Worm (Caenorhabditis elegans) whole organism, young adult: Measurements from ENCODE around the gene F58F12.1.

Source experiments
- B0261.1 ChIP-seq: sonication (generic microtip); optimal IDR thresholded peaks from 2 replicates; lab custom pipeline; 2016; ENCODE audit warnings: mild to moderate bottlenecking, missing genetic modification characterization, moderate library complexity, missing compliant biosample characterization
- F10E7.11 ChIP-seq: sonication (generic microtip); optimal IDR thresholded peaks from 2 replicates; lab custom pipeline; 2017; ENCODE audit warnings: mild to moderate bottlenecking, missing genetic modification characterization, moderate library complexity, missing compliant biosample characterization
- F23B12.7 ChIP-seq: sonication (generic microtip); optimal IDR thresholded peaks from 2 replicates; lab custom pipeline; 2017; ENCODE audit warnings: missing genetic modification characterization, mild to moderate bottlenecking, missing compliant biosample characterization, antibody characterized with exemption, moderate library complexity; ENCODE audit not compliant: insufficient read depth
- F52B5.7 ChIP-seq: sonication (generic microtip); optimal IDR thresholded peaks from 2 replicates; lab custom pipeline; 2016; ENCODE audit warnings: mild to moderate bottlenecking, missing genetic modification characterization, missing compliant biosample characterization
- F57A8.1 ChIP-seq: fragments of 200-800 bp; sonication (Bioruptor generic); optimal IDR thresholded peaks from 2 replicates; lab custom pipeline; 2018; ENCODE audit warnings: mild to moderate bottlenecking, missing genetic modification characterization, moderate library complexity, missing compliant biosample characterization
- F57C9.4 ChIP-seq: sonication (generic microtip); optimal IDR thresholded peaks from 2 replicates; lab custom pipeline; 2017; ENCODE audit warnings: mild to moderate bottlenecking, missing genetic modification characterization, missing compliant biosample characterization
- T07F8.4 ChIP-seq: sonication (generic microtip); optimal IDR thresholded peaks from 2 replicates; lab custom pipeline; 2016; ENCODE audit warnings: mild to moderate bottlenecking, missing genetic modification characterization, moderate library complexity, missing compliant biosample characterization
- T26A5.8 ChIP-seq: sonication (generic microtip); optimal IDR thresholded peaks from 2 replicates; lab custom pipeline; 2016; ENCODE audit warnings: missing genetic modification characterization, missing compliant biosample characterization
- Y53G8AR.9 ChIP-seq: fragments of 200-800 bp; sonication (Bioruptor generic); conservative IDR thresholded peaks from 2 replicates; pipeline ENCODE4 v1.3.6; 2022; ENCODE audit warnings: missing genetic modification reagents, missing genetic modification characterization, missing compliant biosample characterization
- Y95B8A.8 ChIP-seq: fragments of 200-800 bp; sonication (Bioruptor generic); IDR thresholded peaks from 2 replicates; pipeline ENCODE4 v1.3.6; 2022; ENCODE audit warnings: missing genetic modification reagents, missing genetic modification characterization, missing compliant biosample characterization
- ZK185.1 ChIP-seq: sonication (generic microtip); optimal IDR thresholded peaks from 2 replicates; lab custom pipeline; 2016; ENCODE audit warnings: mild to moderate bottlenecking, missing genetic modification characterization, missing compliant biosample characterization; ENCODE audit not compliant: poor library complexity, severe bottlenecking
- akir-1 ChIP-seq: fragments of 200-800 bp; sonication (Bioruptor generic); optimal IDR thresholded peaks from 2 replicates; lab custom pipeline; 2018; ENCODE audit warnings: mild to moderate bottlenecking, missing genetic modification characterization, moderate library complexity, missing compliant biosample characterization
- aptf-3 ChIP-seq: fragments of 200-800 bp; sonication (Bioruptor generic); IDR thresholded peaks from 2 replicates; pipeline ENCODE4 v1.3.6; 2022; ENCODE audit warnings: missing genetic modification characterization, missing compliant biosample characterization
- attf-3 ChIP-seq: fragments of 200-800 bp; sonication (Bioruptor generic); conservative IDR thresholded peaks from 2 replicates; pipeline ENCODE4 v1.3.6; 2022; ENCODE audit warnings: missing genetic modification reagents, missing genetic modification characterization, missing compliant biosample characterization
- dpff-1 ChIP-seq: sonication (generic microtip); optimal IDR thresholded peaks from 2 replicates; lab custom pipeline; 2017; ENCODE audit warnings: mild to moderate bottlenecking, missing genetic modification characterization, missing compliant biosample characterization
- efl-1 ChIP-seq: fragments of 150-350 bp; optimal IDR thresholded peaks from 2 replicates; lab custom pipeline; 2014; ENCODE audit warnings: missing biosample characterization, missing genetic modification reagents, missing genetic modification characterization
- egl-18 ChIP-seq: fragments of 200-800 bp; sonication (Bioruptor generic); IDR thresholded peaks from 2 replicates; pipeline ENCODE4 v1.3.6; 2022; ENCODE audit warnings: missing genetic modification reagents, missing genetic modification characterization, missing compliant biosample characterization
- ets-4 ChIP-seq: fragments of 200-800 bp; sonication (Bioruptor generic); optimal IDR thresholded peaks from 2 replicates; lab custom pipeline; 2018; ENCODE audit warnings: mild to moderate bottlenecking, missing genetic modification characterization, missing compliant biosample characterization
- him-1 ChIP-seq: sonication (generic microtip); optimal IDR thresholded peaks from 2 replicates; lab custom pipeline; 2016; ENCODE audit warnings: missing genotype, missing genetic modification reagents, missing genetic modification characterization, missing compliant biosample characterization
- hmg-20 ChIP-seq: fragments of 200-800 bp; sonication (Bioruptor generic); IDR thresholded peaks from 2 replicates; pipeline ENCODE4 v1.3.6; 2022; ENCODE audit warnings: missing genetic modification reagents, missing genetic modification characterization, missing compliant biosample characterization
- hrde-1 ChIP-seq: sonication (generic microtip); optimal IDR thresholded peaks from 2 replicates; lab custom pipeline; 2016; ENCODE audit warnings: missing genetic modification characterization, mild to moderate bottlenecking, missing compliant biosample characterization, moderate library complexity, missing genotype, missing genetic modification reagents, borderline replicate concordance
- lin-35 ChIP-seq, 3 experiments: fragments of 150-350 bp in 2 of 3; sonication (generic microtip) in 1 of 3; optimal IDR thresholded peaks; 2 replicates each; lab custom pipeline; 2014 to 2018; ENCODE audit warnings: missing biosample characterization in 3 of 3, missing genetic modification characterization in 3 of 3, missing genetic modification reagents in 3 of 3
- madf-10 ChIP-seq: sonication (generic microtip); optimal IDR thresholded peaks from 2 replicates; lab custom pipeline; 2016; ENCODE audit warnings: mild to moderate bottlenecking, missing genetic modification characterization, missing compliant biosample characterization
- mcd-1 ChIP-seq: fragments of 200-800 bp; sonication (Bioruptor generic); IDR thresholded peaks from 2 replicates; pipeline ENCODE4 v1.3.6; 2022; ENCODE audit warnings: missing genetic modification reagents, missing genetic modification characterization, missing compliant biosample characterization
- mel-28 ChIP-seq: sonication (generic microtip); optimal IDR thresholded peaks from 2 replicates; lab custom pipeline; 2016; ENCODE audit warnings: borderline replicate concordance, mild to moderate bottlenecking, missing genetic modification characterization, missing compliant biosample characterization
- nfya-1 ChIP-seq: sonication (generic microtip); optimal IDR thresholded peaks from 2 replicates; lab custom pipeline; 2017; ENCODE audit warnings: antibody characterized with exemption, missing compliant biosample characterization, missing genetic modification characterization, borderline replicate concordance; ENCODE audit not compliant: insufficient read depth
- nhr-179 ChIP-seq: sonication (generic microtip); optimal IDR thresholded peaks from 2 replicates; lab custom pipeline; 2016; ENCODE audit warnings: mild to moderate bottlenecking, missing genetic modification characterization, missing compliant biosample characterization
- nhr-80 ChIP-seq: sonication (generic microtip); optimal IDR thresholded peaks from 2 replicates; lab custom pipeline; 2016; ENCODE audit warnings: missing genetic modification characterization, missing compliant biosample characterization
- pbrm-1 ChIP-seq: fragments of 200-800 bp; sonication (Bioruptor generic); IDR thresholded peaks from 2 replicates; pipeline ENCODE4 v1.3.6; 2022; ENCODE audit warnings: missing genetic modification reagents, missing genetic modification characterization, missing compliant biosample characterization
- pha-4 ChIP-seq: fragments of 150-350 bp; sonication (generic microtip); optimal IDR thresholded peaks from 2 replicates; lab custom pipeline; 2014; ENCODE audit warnings: missing biosample characterization, missing genetic modification reagents, missing genetic modification characterization
- rpc-1 ChIP-seq, 2 experiments: fragments of 150-350 bp in 1 of 2; sonication (generic microtip) in 1 of 2; optimal IDR thresholded peaks; 2 replicates each; lab custom pipeline; 2014 to 2018; ENCODE audit warnings: missing biosample characterization in 1 of 2, missing genetic modification characterization in 1 of 2, missing genetic modification reagents in 1 of 2, missing genotype in 1 of 2
- unc-130 ChIP-seq: sonication (generic microtip); optimal IDR thresholded peaks from 2 replicates; lab custom pipeline; 2016; ENCODE audit warnings: missing genetic modification reagents, missing genetic modification characterization, missing compliant biosample characterization
- zim-3 ChIP-seq: sonication (generic microtip); optimal IDR thresholded peaks from 2 replicates; lab custom pipeline; 2017; ENCODE audit warnings: mild to moderate bottlenecking, missing genetic modification characterization, moderate library complexity, missing compliant biosample characterization
- ztf-18 ChIP-seq: sonication (generic microtip); optimal IDR thresholded peaks from 2 replicates; lab custom pipeline; 2016; ENCODE audit warnings: missing genotype, mild to moderate bottlenecking, missing genetic modification characterization, missing compliant biosample characterization
- ztf-28 ChIP-seq: fragments of 200-800 bp; sonication (Bioruptor generic); IDR thresholded peaks from 2 replicates; pipeline ENCODE4 v1.3.6; 2022; ENCODE audit warnings: missing genetic modification reagents, missing genetic modification characterization, missing compliant biosample characterization
- ztf-6 ChIP-seq: fragments of 200-800 bp; sonication (Bioruptor generic); IDR thresholded peaks from 2 replicates; pipeline ENCODE4 v1.3.6; 2022; ENCODE audit warnings: missing genetic modification reagents, missing genetic modification characterization, missing compliant biosample characterization

The F58F12.1 gene

ce11 chrII:6377381-6377948, 6.0 kb upstream of the F58F12.1 start (continued):
- TF ChIP-seq akir-1 (GFP tag; lab: Kevin White, UChicago) (no peak), nhr-80 (tag; lab: Kevin White, UChicago) (peak; percentile 91), F23B12.7 (tag; lab: Kevin White, UChicago) (peak; percentile 23), ZK185.1 (tag; lab: Kevin White, UChicago) (no peak)
- TF ChIP-seq, all 124 proteins: peak for 4

- TF ChIP-seq F57A8.1 (no peak), F57C9.4 (tag; lab: Kevin White, UChicago) (no peak), hmg-20 (GFP tag; lab: Robert Waterston, UW) (no peak), T07F8.4 (tag; lab: Kevin White, UChicago) (no peak)
Observed at ce11 chrII:6379038-6379563, 4.3 kb upstream of the F58F12.1 start.

- TF ChIP-seq nhr-80 (tag; lab: Kevin White, UChicago): peak; percentile 14
- no peak for TF ChIP-seq madf-10 (tag; lab: Kevin White, UChicago)
Observed at ce11 chrII:6380866-6381265, 2.6 kb upstream of the F58F12.1 start, which contains the start of gene F58F12.12. Gene F58F12.12 (plus strand): TSS chrII:6381166.

- TF ChIP-seq nfya-1 (tag; lab: Kevin White, UChicago): no peak
- no peak for TF ChIP-seq hrde-1 (tag; lab: Kevin White, UChicago)
- no peak for TF ChIP-seq unc-130 (GFP tag; lab: Kevin White, UChicago)
- no peak for TF ChIP-seq attf-3 (GFP tag; lab: Robert Waterston, UW)
Observed at ce11 chrII:6386467-6386866, 3.0 kb downstream of the F58F12.1 start, which contains the start of gene F58F12.4. Gene F58F12.4 (plus strand): TSS chrII:6386767.

ce11 chrII:6387937-6388336, 4.5 kb downstream of the F58F12.1 start, which contains the start of gene F58F12.2:
Gene F58F12.2 (minus strand): TSS chrII:6388037.
- no peak for TF ChIP-seq Y53G8AR.9 (GFP tag; lab: Robert Waterston, UW)
- TF ChIP-seq ztf-6 (GFP tag; lab: Robert Waterston, UW): no peak
- TF ChIP-seq dpff-1 (tag; lab: Kevin White, UChicago): no peak
- TF ChIP-seq ztf-28: no peak
- no peak for TF ChIP-seq ZK185.1 (tag; lab: Kevin White, UChicago)
- no peak for TF ChIP-seq pbrm-1
- TF ChIP-seq F57C9.4 (tag; lab: Kevin White, UChicago): no peak
- no peak for TF ChIP-seq Y95B8A.8 (GFP tag; lab: Robert Waterston, UW)
- TF ChIP-seq nhr-179 (tag; lab: Kevin White, UChicago): no peak
- no peak for TF ChIP-seq egl-18 (GFP tag; lab: Robert Waterston, UW)
- no peak for TF ChIP-seq aptf-3 (GFP tag; lab: Robert Waterston, UW)
- no peak for TF ChIP-seq ets-4 (GFP tag; lab: Kevin White, UChicago)

ce11 chrII:6391195-6391594, 7.8 kb downstream of the F58F12.1 start, which contains the start of gene F58F12.3:
Gene F58F12.3 (minus strand): TSS chrII:6391295.
- TF ChIP-seq him-1: no peak
- TF ChIP-seq rpc-1 (optimal IDR thresholded peaks at IDR 0.05; lab: Kevin White, UChicago): no peak
- TF ChIP-seq rpc-1 (tag; optimal IDR thresholded peaks at IDR 0.05; lab: Kevin White, UChicago): no peak
- TF ChIP-seq pha-4 (tag; lab: Kevin White, UChicago): no peak
- no peak for TF ChIP-seq B0261.1
- no peak for TF ChIP-seq lin-35 (GFP tag; optimal IDR thresholded peaks at IDR 0.05; lab: Kevin White, UChicago)
- no peak for TF ChIP-seq F10E7.11 (tag; lab: Kevin White, UChicago)
- TF ChIP-seq zim-3 (tag; lab: Kevin White, UChicago): no peak
- TF ChIP-seq nhr-179 (tag; lab: Kevin White, UChicago): no peak
- no peak for TF ChIP-seq Y95B8A.8 (GFP tag; lab: Robert Waterston, UW)
- TF ChIP-seq T26A5.8 (tag; lab: Kevin White, UChicago): no peak
- no peak for TF ChIP-seq mcd-1
- TF ChIP-seq mel-28 (tag; lab: Kevin White, UChicago): no peak
- TF ChIP-seq ztf-18: no peak
- TF ChIP-seq efl-1: no peak
- TF ChIP-seq F52B5.7: no peak
